Worm (Caenorhabditis elegans) whole organism, late embryonic: ENCODE data around the gene F56C4.2.

Experiments used
- ama-1 ChIP-seq: fragments of 150-350 bp; optimal IDR thresholded peaks from 2 replicates; lab custom pipeline; 2014
- hlh-15 ChIP-seq: sonication (generic microtip); optimal IDR thresholded peaks from 2 replicates; lab custom pipeline; 2016; ENCODE audit warnings: missing genetic modification characterization, missing compliant biosample characterization
- nhr-232 ChIP-seq: sonication (generic microtip); optimal IDR thresholded peaks from 2 replicates; lab custom pipeline; 2016; ENCODE audit warnings: missing genetic modification characterization, missing compliant biosample characterization
- pha-4 ChIP-seq: fragments of 150-350 bp; optimal IDR thresholded peaks from 2 replicates; lab custom pipeline; 2018; ENCODE audit warnings: missing biosample characterization, missing genetic modification reagents, missing genetic modification characterization

ce11 chrIV:10664134-10664533 lies 25.1 kb downstream of the F56C4.2 start, which contains the start of gene K08C7.7:
- TF ChIP-seq hlh-15, result no peak
- TF ChIP-seq nhr-232, result no peak
- no peak for TF ChIP-seq ama-1 (lab: Kevin White, UChicago)
- TF ChIP-seq pha-4 (tag; lab: Kevin White, UChicago), result no peak
